Fruit fly (Drosophila melanogaster) whole organism: ENCODE measurements around the gene CG31358.

Experiments used
- EcR ChIP-seq, 2 experiments: fragments of >200 bp; optimal IDR thresholded peaks; 2 replicates each; lab custom pipeline; 2017; ENCODE audit warnings: missing biosample characterization in 2 of 2, missing genetic modification characterization in 2 of 2, missing genetic modification reagents in 2 of 2
- pan ChIP-seq: fragments of >200 bp; optimal IDR thresholded peaks from 2 replicates; lab custom pipeline; 2017
- usp ChIP-seq: fragments of >200 bp; optimal IDR thresholded peaks from 2 replicates; lab custom pipeline; 2017; ENCODE audit warnings: missing biosample characterization, missing genetic modification characterization, mixed read lengths

- TF ChIP-seq pan (lab: Kevin White, UChicago) (no peak), EcR (GFP tag; optimal IDR thresholded peaks at IDR 0.05; lab: Kevin White, UChicago) (no peak), usp (no peak)
Measured at dm6 chr3R:11978278-11978677, 53.3 kb downstream of the CG31358 start.
